Worm (Caenorhabditis elegans): ENCODE results near the gene maph-9.

Gene maph-9

DNA sequence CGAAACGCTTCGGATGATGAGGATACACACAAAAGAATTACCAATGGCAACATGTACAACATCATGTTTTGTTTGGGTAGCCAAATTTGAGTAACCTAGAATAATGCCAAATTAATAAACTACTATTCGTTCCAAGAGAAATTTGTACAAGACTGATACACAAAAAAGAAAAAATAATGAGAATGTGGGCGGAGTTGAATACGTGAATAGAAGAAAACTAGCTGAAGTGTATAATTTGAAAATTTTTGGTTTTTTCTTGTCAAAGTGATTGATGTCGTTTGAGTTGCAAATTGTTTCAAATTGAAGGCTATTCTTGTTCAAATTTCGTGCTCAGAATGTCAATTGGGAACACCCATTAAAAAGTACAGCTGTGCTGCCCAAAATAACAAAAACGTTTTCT is 35.3 kb downstream of the maph-9 start, which contains the start of gene R13A1.5:
TSS of gene R13A1.5 (minus strand) at position 101 of the 400 bp plus-strand sequence.
- TF ChIP-seq F22D6.2 (tag; optimal IDR thresholded peaks at IDR 0.05), result no peak
- no peak for TF ChIP-seq egl-44 (GFP tag; IDR thresholded peaks at IDR 0.05)
- no peak for TF ChIP-seq T26A5.8 (tag; optimal IDR thresholded peaks at IDR 0.05)
- no peak for TF ChIP-seq C06A6.2 (GFP tag; conservative IDR thresholded peaks at IDR 0.05)
- no peak for TF ChIP-seq egl-18 (GFP tag; IDR thresholded peaks at IDR 0.05)
- TF ChIP-seq snpc-3.4 (tag; optimal IDR thresholded peaks at IDR 0.05), result no peak
- no peak for TF ChIP-seq dox-1 (GFP tag; IDR thresholded peaks at IDR 0.05)
- TF ChIP-seq K11D2.4 (GFP tag; IDR thresholded peaks at IDR 0.05), result no peak
- no peak for TF ChIP-seq ama-1 (optimal IDR thresholded peaks at IDR 0.05)
- TF ChIP-seq ama-1 (GFP tag; optimal IDR thresholded peaks at IDR 0.05), result no peak
- no peak for TF ChIP-seq C17E4.6 (GFP tag; IDR thresholded peaks at IDR 0.05)
- TF ChIP-seq B0261.1 (tag; optimal IDR thresholded peaks at IDR 0.05), result no peak
- TF ChIP-seq nfyb-1 (GFP tag; IDR thresholded peaks at IDR 0.05), result no peak
- no peak for TF ChIP-seq nhr-120 (GFP tag; IDR thresholded peaks at IDR 0.05)
- TF ChIP-seq efl-1 (GFP tag; optimal IDR thresholded peaks at IDR 0.05), result no peak
- no peak for TF ChIP-seq lin-54 (GFP tag; optimal IDR thresholded peaks at IDR 0.05)
- no peak for TF ChIP-seq F23B12.7 (tag; optimal IDR thresholded peaks at IDR 0.05; ENCODE audit: insufficient read depth)
- TF ChIP-seq chd-7 (tag; optimal IDR thresholded peaks at IDR 0.05), result no peak

ce11 chrIV:7195734-7196133 is 39.3 kb downstream of the maph-9 start, which contains the start of gene best-16:
Gene best-16, minus strand, starts transcription at chrIV:7195834.
- no peak for TF ChIP-seq ztf-18 (tag; optimal IDR thresholded peaks at IDR 0.05)
- TF ChIP-seq efl-1 (GFP tag; optimal IDR thresholded peaks at IDR 0.05), result no peak
- no peak for TF ChIP-seq nfya-2 (GFP tag; IDR thresholded peaks at IDR 0.05)
- TF ChIP-seq tbp1 (GFP tag; optimal IDR thresholded peaks at IDR 0.05), result no peak
- TF ChIP-seq ztf-26 (tag; optimal IDR thresholded peaks at IDR 0.05), result no peak
- no peak for TF ChIP-seq F33H1.4 (GFP tag; IDR thresholded peaks at IDR 0.05)
- TF ChIP-seq egl-18 (GFP tag; IDR thresholded peaks at IDR 0.05), result no peak
- no peak for TF ChIP-seq nhr-27 (tag; optimal IDR thresholded peaks at IDR 0.05)
- TF ChIP-seq F39B2.1 (GFP tag; IDR thresholded peaks at IDR 0.05), result no peak
- no peak for TF ChIP-seq akir-1 (GFP tag; optimal IDR thresholded peaks at IDR 0.05)
- no peak for TF ChIP-seq Y53F4B.3 (GFP tag; IDR thresholded peaks at IDR 0.05)
- TF ChIP-seq B0019.2 (GFP tag; conservative IDR thresholded peaks at IDR 0.05), result no peak
- no peak for TF ChIP-seq ztf-6 (GFP tag; IDR thresholded peaks at IDR 0.05)
- TF ChIP-seq mcd-1 (GFP tag; IDR thresholded peaks at IDR 0.05), result no peak
- TF ChIP-seq Y95B8A.8 (GFP tag; IDR thresholded peaks at IDR 0.05), result no peak
- TF ChIP-seq tbx-9 (tag; optimal IDR thresholded peaks at IDR 0.05; ENCODE audit: borderline replicate concordance), result no peak
- no peak for TF ChIP-seq unc-62 (GFP tag; optimal IDR thresholded peaks at IDR 0.05)
- no peak for TF ChIP-seq ceh-91 (GFP tag; IDR thresholded peaks at IDR 0.05)
- no peak for TF ChIP-seq dpl-1 (GFP tag; optimal IDR thresholded peaks at IDR 0.05)

DNA sequence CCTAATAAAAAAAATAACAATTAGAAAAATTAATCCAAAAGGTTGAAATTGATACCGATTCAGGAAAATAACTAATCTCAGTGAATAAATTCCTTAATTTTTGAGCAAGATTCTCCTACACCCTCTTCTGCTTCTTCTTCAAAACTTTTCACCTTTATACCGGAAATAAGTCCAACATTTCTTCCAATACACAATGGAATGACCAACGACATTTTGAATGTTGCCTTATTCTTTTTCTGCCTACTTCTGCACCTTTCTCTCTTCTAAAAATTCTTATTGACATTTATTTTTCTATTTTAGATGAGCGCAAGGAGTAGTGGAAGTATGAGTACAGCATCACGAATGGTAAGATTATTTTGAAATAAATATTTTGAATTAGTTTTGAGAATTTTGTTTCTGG is 40.4 kb downstream of the maph-9 start, which contains the start of gene unc-8:
TSS of gene unc-8 (plus strand) at position 301 of the 400 bp plus-strand sequence.
- TF ChIP-seq atf-7 (tag; optimal IDR thresholded peaks at IDR 0.05) (no peak), attf-6 (GFP tag; IDR thresholded peaks at IDR 0.05) (no peak), snpc-3.4 (tag; optimal IDR thresholded peaks at IDR 0.05) (no peak), sdz-38 (tag; optimal IDR thresholded peaks at IDR 0.05) (no peak), pha-4 (tag; optimal IDR thresholded peaks at IDR 0.05) (no peak), F52B5.7 (tag; optimal IDR thresholded peaks at IDR 0.05) (no peak), K12H6.12 (tag; optimal IDR thresholded peaks at IDR 0.05) (no peak), K11D2.4 (GFP tag; IDR thresholded peaks at IDR 0.05) (no peak), cebp-1 (GFP tag; IDR thresholded peaks at IDR 0.05) (no peak), cebp-1 (tag; optimal IDR thresholded peaks at IDR 0.05) (no peak), unc-62 (GFP tag; optimal IDR thresholded peaks at IDR 0.05) (no peak), ztf-6 (GFP tag; IDR thresholded peaks at IDR 0.05) (no peak), nfya-1 (tag; optimal IDR thresholded peaks at IDR 0.05; ENCODE audit: borderline replicate concordance, insufficient read depth) (no peak), rpc-1 (optimal IDR thresholded peaks at IDR 0.05) (no peak), rpc-1 (tag; optimal IDR thresholded peaks at IDR 0.05) (no peak), Y56A3A.18 (GFP tag; IDR thresholded peaks at IDR 0.05) (no peak), ceh-58 (GFP tag; IDR thresholded peaks at IDR 0.05) (no peak)

All from whole organism, young adult.